Worm (Caenorhabditis elegans) whole organism, L2 larva: Measurements from ENCODE around the gene D1046.18.

ENCODE experiments used
- C34F6.9 ChIP-seq: fragments of 150-350 bp; optimal IDR thresholded peaks from 2 replicates; lab custom pipeline; 2014; ENCODE audit warnings: missing biosample characterization, missing genetic modification characterization
- F13H6.1 ChIP-seq: sonication (generic microtip); optimal IDR thresholded peaks from 2 replicates; lab custom pipeline; 2016; ENCODE audit warnings: missing genetic modification characterization, missing compliant biosample characterization
- R02D3.7 ChIP-seq: fragments of 150-350 bp; optimal IDR thresholded peaks from 2 replicates; lab custom pipeline; 2014; ENCODE audit warnings: missing biosample characterization, missing genetic modification characterization
- Y55F3AM.14 ChIP-seq: fragments of 200-800 bp; sonication (Bioruptor generic); optimal IDR thresholded peaks from 2 replicates; lab custom pipeline; 2018; ENCODE audit warnings: mild to moderate bottlenecking, missing genetic modification characterization, missing compliant biosample characterization
- alr-1 ChIP-seq: fragments of 150-350 bp; optimal IDR thresholded peaks from 2 replicates; lab custom pipeline; 2014; ENCODE audit warnings: missing biosample characterization, missing genetic modification characterization
- aly-2 ChIP-seq: fragments of 150-350 bp; optimal IDR thresholded peaks from 2 replicates; lab custom pipeline; 2014; ENCODE audit warnings: missing biosample characterization, missing genetic modification characterization
- blmp-1 ChIP-seq: sonication (generic microtip); optimal IDR thresholded peaks from 2 replicates; lab custom pipeline; 2017; ENCODE audit warnings: missing genetic modification characterization, mild to moderate bottlenecking, missing compliant biosample characterization, antibody characterized with exemption, moderate library complexity; ENCODE audit not compliant: insufficient read depth
- ceh-16 ChIP-seq: fragments of 150-350 bp; optimal IDR thresholded peaks from 2 replicates; lab custom pipeline; 2014; ENCODE audit warnings: missing biosample characterization, missing genetic modification characterization
- ceh-82 ChIP-seq: fragments of 150-350 bp; optimal IDR thresholded peaks from 2 replicates; lab custom pipeline; 2014; ENCODE audit warnings: missing biosample characterization, missing genetic modification characterization
- crh-2 ChIP-seq: sonication (generic microtip); optimal IDR thresholded peaks from 2 replicates; lab custom pipeline; 2017; ENCODE audit warnings: missing biosample characterization, missing genetic modification characterization
- dmd-4 ChIP-seq: sonication (generic microtip); optimal IDR thresholded peaks from 2 replicates; lab custom pipeline; 2017; ENCODE audit warnings: missing biosample characterization, missing genetic modification characterization
- egl-27 ChIP-seq: sonication (generic microtip); optimal IDR thresholded peaks from 3 replicates; lab custom pipeline; 2017; ENCODE audit warnings: missing biosample characterization, missing genetic modification reagents, missing genetic modification characterization
- elt-1 ChIP-seq: fragments of 150-350 bp; optimal IDR thresholded peaks from 2 replicates; lab custom pipeline; 2014; ENCODE audit warnings: missing biosample characterization, missing genetic modification characterization
- elt-3 ChIP-seq: sonication (generic microtip); optimal IDR thresholded peaks from 2 replicates; lab custom pipeline; 2017; ENCODE audit warnings: missing biosample characterization, missing genetic modification characterization
- fos-1 ChIP-seq: fragments of 150-350 bp; optimal IDR thresholded peaks from 2 replicates; lab custom pipeline; 2014; ENCODE audit warnings: missing biosample characterization, missing genetic modification characterization
- gmeb-1 ChIP-seq: fragments of 150-350 bp; optimal IDR thresholded peaks from 2 replicates; lab custom pipeline; 2014; ENCODE audit warnings: missing biosample characterization, missing genetic modification characterization
- lin-11 ChIP-seq: fragments of 150-350 bp; sonication (generic microtip); optimal IDR thresholded peaks from 2 replicates; lab custom pipeline; 2014; ENCODE audit warnings: missing biosample characterization, missing genetic modification characterization, inconsistent platforms, mixed read lengths
- lin-13 ChIP-seq: fragments of 150-350 bp; optimal IDR thresholded peaks from 2 replicates; lab custom pipeline; 2014; ENCODE audit warnings: missing biosample characterization, missing genetic modification reagents, missing genetic modification characterization
- lin-39 ChIP-seq: fragments of 150-350 bp; optimal IDR thresholded peaks from 2 replicates; lab custom pipeline; 2014; ENCODE audit warnings: missing biosample characterization, missing genetic modification reagents, missing genetic modification characterization
- lsy-2 ChIP-seq, 2 experiments: fragments of 150-350 bp in 1 of 2; sonication (generic microtip) in 1 of 2; optimal IDR thresholded peaks; 2 replicates each; lab custom pipeline; 2014 to 2017; ENCODE audit warnings: missing biosample characterization in 2 of 2, missing genetic modification characterization in 2 of 2
- mab-5 ChIP-seq: fragments of 150-350 bp; optimal IDR thresholded peaks from 2 replicates; lab custom pipeline; 2014; ENCODE audit warnings: missing biosample characterization, missing genetic modification characterization
- mbf-1 ChIP-seq: sonication (generic microtip); optimal IDR thresholded peaks from 2 replicates; lab custom pipeline; 2017; ENCODE audit warnings: missing biosample characterization, missing genetic modification characterization
- mdl-1 ChIP-seq, 2 experiments: fragments of 150-350 bp in 1 of 2; sonication (generic microtip) in 1 of 2; optimal IDR thresholded peaks; 2 replicates each; lab custom pipeline; 2017; ENCODE audit warnings: missing biosample characterization in 2 of 2, missing genetic modification characterization in 2 of 2
- nhr-10 ChIP-seq: sonication (generic microtip); optimal IDR thresholded peaks from 2 replicates; lab custom pipeline; 2017; ENCODE audit warnings: missing biosample characterization, missing genetic modification characterization
- nhr-11 ChIP-seq: fragments of 150-350 bp; optimal IDR thresholded peaks from 2 replicates; lab custom pipeline; 2014; ENCODE audit warnings: missing biosample characterization, missing genetic modification characterization
- nhr-12 ChIP-seq: fragments of 150-350 bp; optimal IDR thresholded peaks from 2 replicates; lab custom pipeline; 2014; ENCODE audit warnings: missing biosample characterization, missing genetic modification characterization
- nhr-129 ChIP-seq: fragments of 150-350 bp; optimal IDR thresholded peaks from 2 replicates; lab custom pipeline; 2014; ENCODE audit warnings: missing biosample characterization, missing genetic modification characterization
- nhr-237 ChIP-seq: fragments of 150-350 bp; optimal IDR thresholded peaks from 2 replicates; lab custom pipeline; 2014; ENCODE audit warnings: missing biosample characterization, missing genetic modification characterization
- nhr-25 ChIP-seq: fragments of 150-350 bp; sonication (generic microtip); optimal IDR thresholded peaks from 3 replicates; lab custom pipeline; 2014; ENCODE audit warnings: missing biosample characterization, missing genetic modification characterization
- nhr-77 ChIP-seq: fragments of 150-350 bp; optimal IDR thresholded peaks from 2 replicates; lab custom pipeline; 2014; ENCODE audit warnings: missing biosample characterization, missing genetic modification characterization
- peb-1 ChIP-seq: fragments of 150-350 bp; optimal IDR thresholded peaks from 2 replicates; lab custom pipeline; 2014; ENCODE audit warnings: missing biosample characterization, missing genetic modification characterization
- sem-4 ChIP-seq: fragments of 150-350 bp; optimal IDR thresholded peaks from 2 replicates; lab custom pipeline; 2014; ENCODE audit warnings: missing biosample characterization, missing genetic modification reagents, missing genetic modification characterization
- sma-3 ChIP-seq: sonication (generic microtip); optimal IDR thresholded peaks from 2 replicates; lab custom pipeline; 2016; ENCODE audit warnings: missing genetic modification reagents, missing genetic modification characterization, missing compliant biosample characterization
- sma-9 ChIP-seq, 2 experiments: fragments of 150-350 bp in 1 of 2; sonication (generic microtip) in 1 of 2; optimal IDR thresholded peaks; 2 replicates each; lab custom pipeline; 2014 to 2016; ENCODE audit warnings: missing genetic modification characterization in 2 of 2, mild to moderate bottlenecking in 1 of 2, missing biosample characterization in 1 of 2, missing compliant biosample characterization in 1 of 2, missing genetic modification reagents in 1 of 2, moderate library complexity in 1 of 2
- snpc-4 ChIP-seq: fragments of 150-350 bp; optimal IDR thresholded peaks from 2 replicates; lab custom pipeline; 2014; ENCODE audit warnings: missing biosample characterization, missing genetic modification characterization
- unc-55 ChIP-seq: fragments of 150-350 bp; sonication (generic microtip); optimal IDR thresholded peaks from 3 replicates; lab custom pipeline; 2014; ENCODE audit warnings: missing biosample characterization, missing genetic modification reagents, missing genetic modification characterization
- unc-62 ChIP-seq: fragments of 150-350 bp; optimal IDR thresholded peaks from 2 replicates; lab custom pipeline; 2014; ENCODE audit warnings: missing biosample characterization, missing genetic modification reagents, missing genetic modification characterization
- zag-1 ChIP-seq: fragments of 150-350 bp; optimal IDR thresholded peaks from 2 replicates; lab custom pipeline; 2014; ENCODE audit warnings: missing biosample characterization, missing genetic modification characterization
- ztf-1 ChIP-seq: fragments of 200-800 bp; sonication (Bioruptor generic); conservative IDR thresholded peaks from 2 replicates; pipeline ENCODE4 v1.3.6; 2022; ENCODE audit warnings: missing genetic modification characterization, missing compliant biosample characterization
- ztf-11 ChIP-seq: sonication (generic microtip); optimal IDR thresholded peaks from 2 replicates; lab custom pipeline; 2017; ENCODE audit warnings: missing biosample characterization, missing genetic modification characterization

The D1046.18 gene

ce11 chrIV:8891131-8891530 is 38.9 kb upstream of the D1046.18 start, which contains the start of gene spr-2 (continued):
- TF ChIP-seq egl-27 (tag; lab: Kevin White, UChicago) = no peak
- TF ChIP-seq sem-4 (tag; lab: Kevin White, UChicago) = peak; percentile 56
- peak; percentile 90 for TF ChIP-seq unc-55

- TF ChIP-seq nhr-11 (tag; lab: Kevin White, UChicago) (no peak), nhr-12 (no peak), nhr-129 (no peak), gmeb-1 (tag; lab: Kevin White, UChicago) (no peak), snpc-4 (tag; lab: Kevin White, UChicago) (no peak)
These were observed 37.5 kb upstream of the D1046.18 start, which contains the start of gene C27B7.2 for ce11 chrIV:8892558-8892957. TSS of gene C27B7.2 (plus strand) at chrIV:8892858.

- TF ChIP-seq ceh-16 (no peak), lin-13 (GFP tag; lab: Kevin White, UChicago) (peak; percentile 37), mbf-1 (tag; lab: Kevin White, UChicago) (no peak), sem-4 (tag; lab: Kevin White, UChicago) (no peak), nhr-25 (tag; lab: Kevin White, UChicago) (peak; percentile 61), dmd-4 (no peak), lin-39 (tag; lab: Kevin White, UChicago) (no peak), nhr-10 (tag; lab: Kevin White, UChicago) (peak; percentile 39), sma-3 (GFP tag; lab: Kevin White, UChicago) (peak; percentile 36), aly-2 (tag; lab: Kevin White, UChicago) (no peak), lin-11 (no peak), Y55F3AM.14 (no peak), zag-1 (tag; lab: Kevin White, UChicago) (no peak), fos-1 (tag; lab: Kevin White, UChicago) (peak; percentile 63), gmeb-1 (tag; lab: Kevin White, UChicago) (peak; percentile 46), egl-27 (tag; lab: Kevin White, UChicago) (no peak), alr-1 (tag; lab: Kevin White, UChicago) (no peak), ztf-1 (GFP tag; lab: Robert Waterston, UW) (no peak), elt-1 (tag; lab: Kevin White, UChicago) (no peak), mdl-1 (tag; optimal IDR thresholded peaks at IDR 0.05; lab: Kevin White, UChicago) (no peak), unc-55 (peak; percentile 86), elt-3 (tag; lab: Kevin White, UChicago) (no peak), ceh-82 (no peak), peb-1 (tag; lab: Kevin White, UChicago) (no peak), blmp-1 (no peak), lsy-2 (tag; optimal IDR thresholded peaks at IDR 0.05; lab: Kevin White, UChicago) (peak; percentile 30 to 72), snpc-4 (tag; lab: Kevin White, UChicago) (peak; percentile 52), nhr-129 (peak; percentile 64), C34F6.9 (tag; lab: Kevin White, UChicago) (peak; percentile 96), crh-2 (peak; percentile 80), F13H6.1 (peak; percentile 29)
- TF ChIP-seq, all 48 proteins: peak for 13
These were observed 36.3 kb upstream of the D1046.18 start, which contains the start of gene rad-54.L2 for ce11 chrIV:8893746-8894145. TSS of gene rad-54.L2 (plus strand) at chrIV:8894077.

- TF ChIP-seq fos-1 (tag; lab: Kevin White, UChicago) = no peak
- TF ChIP-seq elt-1 (tag; lab: Kevin White, UChicago) = no peak
- no peak for TF ChIP-seq nhr-129
- no peak for TF ChIP-seq lin-13 (GFP tag; lab: Kevin White, UChicago)
- no peak for TF ChIP-seq lsy-2 (tag; optimal IDR thresholded peaks at IDR 0.05; lab: Kevin White, UChicago)
- TF ChIP-seq ceh-16 = no peak
- TF ChIP-seq blmp-1 = no peak
- no peak for TF ChIP-seq ztf-1 (GFP tag; lab: Robert Waterston, UW)
- TF ChIP-seq nhr-12 = no peak
- TF ChIP-seq lin-39 (tag; lab: Kevin White, UChicago) = no peak
- no peak for TF ChIP-seq elt-3 (tag; lab: Kevin White, UChicago)
- TF ChIP-seq sma-3 (GFP tag; lab: Kevin White, UChicago) = no peak
- no peak for TF ChIP-seq nhr-237
- TF ChIP-seq, all 48 proteins: peak for 0
These were observed 28.7 kb upstream of the D1046.18 start, which contains the start of gene C27B7.5 for ce11 chrIV:8901346-8901745. TSS of gene C27B7.5 (plus strand) at chrIV:8901646.

ce11 chrIV:8906164-8906563 is 23.9 kb upstream of the D1046.18 start, which contains the start of gene C27B7.6:
TSS of gene C27B7.6 (minus strand) at chrIV:8906345.
- no peak for TF ChIP-seq nhr-77 (tag; lab: Kevin White, UChicago)
- no peak for TF ChIP-seq R02D3.7
- no peak for TF ChIP-seq unc-62 (GFP tag; lab: Kevin White, UChicago)
- no peak for TF ChIP-seq mab-5 (tag; lab: Kevin White, UChicago)
- TF ChIP-seq nhr-10 (tag; lab: Kevin White, UChicago) = no peak
- TF ChIP-seq sma-9 (GFP tag; optimal IDR thresholded peaks at IDR 0.05; lab: Kevin White, UChicago) = no peak
- TF ChIP-seq sma-9 (tag; optimal IDR thresholded peaks at IDR 0.05; lab: Kevin White, UChicago) = no peak
- TF ChIP-seq sma-3 (GFP tag; lab: Kevin White, UChicago) = no peak
- TF ChIP-seq ztf-11 (tag; lab: Kevin White, UChicago) = no peak
- no peak for TF ChIP-seq ceh-82
- no peak for TF ChIP-seq nhr-12
- no peak for TF ChIP-seq ztf-1 (GFP tag; lab: Robert Waterston, UW)
- TF ChIP-seq crh-2 = no peak
- TF ChIP-seq zag-1 (tag; lab: Kevin White, UChicago) = no peak
- no peak for TF ChIP-seq gmeb-1 (tag; lab: Kevin White, UChicago)
- TF ChIP-seq fos-1 (tag; lab: Kevin White, UChicago) = no peak
